Worm (Caenorhabditis elegans): ENCODE data around the gene brf-1.

DNA sequence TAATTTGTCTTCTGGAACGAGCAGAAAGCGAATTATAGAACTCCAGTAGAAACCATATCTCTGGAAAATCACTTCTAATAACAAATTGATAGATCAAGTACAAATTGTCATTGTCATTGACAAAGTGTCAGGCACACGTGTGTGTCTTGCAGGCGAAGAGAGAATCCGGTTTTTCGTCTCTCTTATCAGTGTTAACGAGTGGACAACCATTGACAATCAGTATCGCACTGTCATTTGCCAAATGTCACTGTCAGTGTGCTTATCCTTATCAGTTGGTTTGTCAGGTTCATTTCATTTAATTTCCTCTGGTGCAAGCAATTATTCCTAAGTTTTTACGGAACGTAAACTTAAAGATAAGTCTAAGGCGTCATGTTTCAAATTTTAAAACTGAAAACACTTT, 32.1 kb upstream of the brf-1 start:
- TF ChIP-seq fos-1 (tag; optimal IDR thresholded peaks at IDR 0.05) (no peak), nhr-76 (tag; optimal IDR thresholded peaks at IDR 0.05) (no peak)
